Worm (Caenorhabditis elegans): Measurements from ENCODE around the gene F02H6.7.

F02H6.7 gene

ce11 chrIV:14272561-14272960, 44.6 kb upstream of the F02H6.7 start:
- TF ChIP-seq nhr-85 (tag) (no peak), egl-13 (tag; optimal IDR thresholded peaks at IDR 0.05) (peak; percentile 40), mef-2 (tag; optimal IDR thresholded peaks at IDR 0.05) (no peak), nhr-76 (tag; optimal IDR thresholded peaks at IDR 0.05) (no peak), blmp-1 (tag; optimal IDR thresholded peaks at IDR 0.05) (no peak), alr-1 (tag; optimal IDR thresholded peaks at IDR 0.05; ENCODE audit: borderline replicate concordance) (no peak), swsn-7 (tag; optimal IDR thresholded peaks at IDR 0.05) (peak; percentile 31), mep-1 (tag; optimal IDR thresholded peaks at IDR 0.05) (no peak), C16A3.4 (tag; optimal IDR thresholded peaks at IDR 0.05) (no peak), egl-27 (tag; optimal IDR thresholded peaks at IDR 0.05) (no peak), hpl-2 (GFP tag; optimal IDR thresholded peaks at IDR 0.05) (no peak), Y116A8C.19 (tag; optimal IDR thresholded peaks at IDR 0.05; ENCODE audit: borderline replicate concordance) (no peak), sptf-1 (tag; optimal IDR thresholded peaks at IDR 0.05) (no peak), hlh-17 (GFP tag; optimal IDR thresholded peaks at IDR 0.05; ENCODE audit: borderline replicate concordance) (no peak), unc-130 (tag; optimal IDR thresholded peaks at IDR 0.05) (no peak), dsc-1 (tag; optimal IDR thresholded peaks at IDR 0.05) (peak; percentile 26), tbx-2 (tag; optimal IDR thresholded peaks at IDR 0.05) (peak; percentile 34), elt-2 (tag; optimal IDR thresholded peaks at IDR 0.05) (no peak), zag-1 (tag; optimal IDR thresholded peaks at IDR 0.05) (no peak), ets-5 (GFP tag; IDR thresholded peaks at IDR 0.05) (no peak), ztf-4 (tag; optimal IDR thresholded peaks at IDR 0.05) (no peak), ces-1 (GFP tag; optimal IDR thresholded peaks at IDR 0.05) (no peak), aha-1 (tag; optimal IDR thresholded peaks at IDR 0.05) (no peak), xbp-1 (tag; optimal IDR thresholded peaks at IDR 0.05) (no peak), pag-3 (tag; optimal IDR thresholded peaks at IDR 0.05; ENCODE audit: borderline replicate concordance, insufficient read depth) (no peak), dpl-1 (GFP tag; optimal IDR thresholded peaks at IDR 0.05) (peak in 1 of 3 experiments; percentile 5), unc-30 (tag; optimal IDR thresholded peaks at IDR 0.05) (no peak), C04F5.9 (tag; optimal IDR thresholded peaks at IDR 0.05) (no peak), sup-37 (GFP tag; optimal IDR thresholded peaks at IDR 0.05) (no peak), isw-1 (GFP tag; IDR thresholded peaks at IDR 0.05) (peak; percentile 11; the same call in 1 of the 2 replicates), nhr-28 (tag; optimal IDR thresholded peaks at IDR 0.05) (no peak), ama-1 (optimal IDR thresholded peaks at IDR 0.05) (no peak), nhr-237 (tag; optimal IDR thresholded peaks at IDR 0.05) (no peak), nhr-12 (tag; optimal IDR thresholded peaks at IDR 0.05) (no peak), unc-62 (GFP tag; optimal IDR thresholded peaks at IDR 0.05) (no peak), lin-15B (tag; optimal IDR thresholded peaks at IDR 0.05) (no peak), irx-1 (tag; optimal IDR thresholded peaks at IDR 0.05) (no peak), ztf-11 (tag; optimal IDR thresholded peaks at IDR 0.05) (no peak), tlp-1 (tag; optimal IDR thresholded peaks at IDR 0.05) (no peak), unc-86 (tag; optimal IDR thresholded peaks at IDR 0.05) (peak; percentile 43), pax-3 (tag; optimal IDR thresholded peaks at IDR 0.05) (no peak), nhr-84 (tag; optimal IDR thresholded peaks at IDR 0.05) (no peak), unc-98 (GFP tag; IDR thresholded peaks at IDR 0.05) (no peak), skn-1 (tag; optimal IDR thresholded peaks at IDR 0.05) (no peak), efl-3 (GFP tag; optimal IDR thresholded peaks at IDR 0.05) (no peak), vab-15 (tag; optimal IDR thresholded peaks at IDR 0.05) (no peak), mab-9 (GFP tag; IDR thresholded peaks at IDR 0.05) (no peak), fkh-10 (GFP tag; optimal IDR thresholded peaks at IDR 0.05) (peak; percentile 65), fos-1 (tag; optimal IDR thresholded peaks at IDR 0.05) (no peak), lsy-2 (tag; optimal IDR thresholded peaks at IDR 0.05) (peak in 1 of 2 experiments; percentile 36), rnt-1 (tag; optimal IDR thresholded peaks at IDR 0.05) (no peak), nhr-19 (GFP tag; conservative IDR thresholded peaks at IDR 0.05) (no peak), ceh-82 (tag; optimal IDR thresholded peaks at IDR 0.05) (peak in 2 of 3 experiments; percentile 39 to 41), elt-3 (tag; optimal IDR thresholded peaks at IDR 0.05) (no peak)
